Worm (Caenorhabditis elegans): ENCODE results near the gene cyp-35D1.
A peak's percentile ranks its signal among the peaks of the same experiment; 100 is the strongest.

The cyp-35D1 gene

DNA sequence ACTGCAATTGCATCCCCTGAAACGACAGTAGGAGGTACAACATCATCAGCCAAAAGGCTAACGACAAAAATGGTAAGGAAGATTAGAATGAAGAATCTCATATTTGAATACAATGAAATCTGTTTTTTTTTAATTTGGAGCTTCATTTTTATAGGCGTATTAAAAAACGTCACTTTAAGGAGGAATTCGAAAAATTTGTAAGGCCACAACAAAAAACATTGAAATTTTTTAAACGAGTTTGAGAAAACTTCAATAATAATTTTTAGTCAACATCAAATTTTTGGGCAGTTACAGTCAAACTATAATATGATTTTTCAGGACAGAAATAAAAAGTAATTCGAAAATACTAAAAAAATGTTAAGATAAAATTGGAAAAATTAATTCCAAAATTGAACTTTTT, 6.2 kb upstream of the cyp-35D1 start, which contains the start of gene F14H3.14:
F14H3.14 (minus strand) TSS at position 101 of the 400 bp plus-strand sequence.
- no peak for TF ChIP-seq unc-98 (GFP tag; IDR thresholded peaks at IDR 0.05)
- no peak for TF ChIP-seq fkh-4 (tag; optimal IDR thresholded peaks at IDR 0.05; ENCODE audit: borderline replicate concordance)
- no peak for TF ChIP-seq tbx-2 (tag; optimal IDR thresholded peaks at IDR 0.05)
- no peak for TF ChIP-seq jun-1 (tag; optimal IDR thresholded peaks at IDR 0.05)
- TF ChIP-seq pax-3 (tag; optimal IDR thresholded peaks at IDR 0.05): no peak
- TF ChIP-seq nhr-20 (tag; optimal IDR thresholded peaks at IDR 0.05): no peak
- no peak for TF ChIP-seq C16A3.4 (tag; optimal IDR thresholded peaks at IDR 0.05)
- no peak for TF ChIP-seq mep-1 (tag; optimal IDR thresholded peaks at IDR 0.05)
- TF ChIP-seq pag-3 (tag; optimal IDR thresholded peaks at IDR 0.05; ENCODE audit: borderline replicate concordance, insufficient read depth): no peak

DNA sequence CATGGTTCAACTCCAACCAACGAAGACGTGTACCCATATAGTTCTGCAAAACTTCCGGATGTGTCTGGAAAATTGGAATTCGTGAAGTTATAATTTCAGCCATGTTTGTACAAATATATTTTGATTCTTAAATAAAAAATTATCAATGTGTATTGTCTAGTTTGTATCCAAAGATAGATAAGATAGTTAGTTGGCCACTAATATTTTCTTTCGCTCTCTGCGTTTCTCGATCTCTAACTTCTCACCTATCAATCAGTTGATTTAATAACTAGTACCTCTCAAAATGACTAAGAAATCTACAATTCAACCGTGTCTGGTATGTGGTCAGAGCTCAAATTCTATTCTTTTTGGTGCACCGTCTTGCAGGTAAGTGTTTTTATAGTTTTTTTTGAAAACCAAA, 2.1 kb downstream of the cyp-35D1 start, which contains the start of gene nhr-176:
nhr-176 (plus strand) TSS at position 159 of the 400 bp plus-strand sequence.
- peak; percentile 36 for TF ChIP-seq elt-2 (tag; optimal IDR thresholded peaks at IDR 0.05)
- no peak for TF ChIP-seq efl-1 (optimal IDR thresholded peaks at IDR 0.05)
- peak in 1 of 2 experiments; percentile 34 for TF ChIP-seq efl-1 (GFP tag; optimal IDR thresholded peaks at IDR 0.05 in 1 of 2)
- no peak for TF ChIP-seq nhr-11 (tag; optimal IDR thresholded peaks at IDR 0.05)

DNA sequence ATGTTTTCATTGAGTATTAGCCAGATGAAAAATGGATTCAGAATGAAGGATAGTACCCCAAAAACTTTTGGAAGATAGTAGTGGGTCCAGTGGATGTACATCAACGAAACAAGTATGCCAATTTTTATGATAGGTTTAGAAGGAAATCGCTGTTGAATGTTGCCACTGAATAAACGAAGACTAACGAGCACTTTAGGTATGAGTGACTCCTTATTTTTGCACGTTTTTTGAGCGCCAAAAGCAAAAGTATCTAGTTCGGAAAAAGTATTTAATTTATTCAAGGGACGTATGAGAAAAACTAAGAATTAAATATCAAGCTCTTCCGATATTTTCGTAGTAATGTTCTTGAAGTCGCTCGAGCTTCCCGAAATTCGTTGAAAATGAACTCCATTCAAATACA, 4.8 kb downstream of the cyp-35D1 start, which contains the start of gene srj-10:
srj-10 (minus strand) TSS at position 101 of the 400 bp plus-strand sequence.
- TF ChIP-seq rnt-1 (tag; optimal IDR thresholded peaks at IDR 0.05) (no peak), lin-14 (GFP tag; optimal IDR thresholded peaks at IDR 0.05) (no peak), sup-37 (GFP tag; optimal IDR thresholded peaks at IDR 0.05) (no peak), xbp-1 (tag; optimal IDR thresholded peaks at IDR 0.05) (no peak), mep-1 (tag; optimal IDR thresholded peaks at IDR 0.05) (no peak), dpl-1 (GFP tag; optimal IDR thresholded peaks at IDR 0.05) (no peak)

DNA sequence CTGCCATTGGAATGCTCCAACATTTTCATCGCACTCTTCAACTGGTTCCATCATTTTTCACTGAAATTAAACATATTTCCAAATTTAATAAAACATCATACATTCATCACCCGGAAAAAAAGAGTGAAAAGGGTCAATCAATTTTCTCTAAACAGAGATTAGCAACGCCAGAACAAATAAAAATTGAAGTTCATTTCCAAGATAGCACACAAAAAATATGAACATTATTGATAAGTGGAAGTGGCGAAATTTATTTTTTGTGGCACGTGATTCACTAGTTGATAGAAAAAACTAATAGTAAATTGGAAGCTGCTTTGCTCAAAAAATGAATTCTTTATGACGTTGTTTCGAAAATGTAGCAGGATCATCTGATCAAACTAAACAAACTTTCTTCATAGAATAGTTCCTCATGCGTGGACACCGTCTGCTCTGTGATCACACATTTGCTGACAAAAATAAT, 6.2 kb downstream of the cyp-35D1 start, which contains the start of the genes F14H3.12 and srj-29:
F14H3.12 (minus strand) TSS at position 74 of the 460 bp plus-strand sequence.
srj-29 (plus strand) TSS at position 410 of the 460 bp plus-strand sequence.
- TF ChIP-seq egl-13 (tag; optimal IDR thresholded peaks at IDR 0.05) (no peak), elt-2 (tag; optimal IDR thresholded peaks at IDR 0.05) (peak; percentile 48), nhr-85 (tag) (no peak)

DNA sequence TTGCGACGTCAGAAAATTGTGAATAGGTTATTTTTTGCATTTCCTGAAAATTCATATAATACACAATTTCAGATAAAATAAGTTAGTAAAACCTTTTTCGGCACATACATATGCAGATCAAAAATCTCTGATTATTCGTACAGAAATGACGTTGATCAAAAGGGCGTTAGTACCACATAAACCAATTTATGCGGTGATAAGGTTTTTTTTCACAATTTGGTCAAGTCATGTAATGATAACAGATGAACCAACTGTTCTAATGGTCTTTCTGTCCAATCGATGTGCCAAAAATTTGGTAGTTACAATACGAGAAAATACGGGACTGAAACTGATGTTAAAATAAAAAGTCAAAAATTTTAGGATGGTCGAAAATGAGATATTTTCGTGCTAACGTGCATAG, 11.0 kb downstream of the cyp-35D1 start:
- TF ChIP-seq dpl-1 (GFP tag; optimal IDR thresholded peaks at IDR 0.05) (no peak), elt-2 (tag; optimal IDR thresholded peaks at IDR 0.05) (peak; percentile 23)

DNA sequence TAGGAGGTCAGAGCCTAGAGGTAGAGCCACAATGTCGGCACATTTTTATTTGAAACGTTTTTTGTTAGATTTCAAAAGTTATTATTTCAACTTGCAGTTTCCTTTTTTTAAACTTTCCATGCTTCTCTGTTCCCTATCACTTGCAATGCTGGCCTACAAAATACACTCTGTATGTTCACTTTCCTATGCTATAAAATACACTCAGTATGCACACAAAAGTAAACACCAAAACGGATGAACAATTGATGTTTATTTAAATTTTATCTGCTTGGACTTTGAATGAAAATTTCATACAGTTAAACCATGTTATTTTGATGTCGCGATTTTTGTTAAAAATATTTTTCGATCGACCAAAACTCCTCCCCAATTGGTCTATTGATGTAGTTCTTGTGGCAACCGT, 11.6 kb downstream of the cyp-35D1 start:
- TF ChIP-seq hpl-2 (GFP tag; optimal IDR thresholded peaks at IDR 0.05) (no peak), nhr-77 (tag; optimal IDR thresholded peaks at IDR 0.05) (no peak), pqm-1 (tag; optimal IDR thresholded peaks at IDR 0.05) (no peak), lin-35 (GFP tag; optimal IDR thresholded peaks at IDR 0.05) (no peak), unc-98 (GFP tag; IDR thresholded peaks at IDR 0.05) (no peak), zag-1 (tag; optimal IDR thresholded peaks at IDR 0.05) (no peak), ceh-63 (GFP tag; optimal IDR thresholded peaks at IDR 0.05) (no peak), swsn-7 (tag; optimal IDR thresholded peaks at IDR 0.05) (no peak), nhr-90 (tag; optimal IDR thresholded peaks at IDR 0.05; ENCODE audit: poor library complexity) (no peak), pax-3 (tag; optimal IDR thresholded peaks at IDR 0.05) (no peak), ztf-11 (tag; optimal IDR thresholded peaks at IDR 0.05) (no peak), elt-3 (tag; optimal IDR thresholded peaks at IDR 0.05) (no peak), alr-1 (tag; optimal IDR thresholded peaks at IDR 0.05; ENCODE audit: borderline replicate concordance) (no peak), mab-9 (GFP tag; IDR thresholded peaks at IDR 0.05) (no peak), nhr-71 (tag; optimal IDR thresholded peaks at IDR 0.05) (no peak), mep-1 (tag; optimal IDR thresholded peaks at IDR 0.05) (no peak), unc-86 (tag; optimal IDR thresholded peaks at IDR 0.05) (no peak)
